Worm (Caenorhabditis elegans) whole organism, early embryonic: Measurements from ENCODE around the gene T26A5.2.

Source experiments
- aly-1 ChIP-seq: sonication (generic microtip); optimal IDR thresholded peaks from 2 replicates; lab custom pipeline; 2016; ENCODE audit warnings: missing genetic modification characterization, missing compliant biosample characterization
- ama-1 ChIP-seq: fragments of 150-350 bp; optimal IDR thresholded peaks from 2 replicates; lab custom pipeline; 2014
- ceh-13 ChIP-seq: fragments of 200-800 bp; sonication (Bioruptor generic); optimal IDR thresholded peaks from 2 replicates; lab custom pipeline; 2018; ENCODE audit warnings: mild to moderate bottlenecking, missing genetic modification characterization, missing compliant biosample characterization
- ets-7 ChIP-seq: sonication (generic microtip); optimal IDR thresholded peaks from 2 replicates; lab custom pipeline; 2016; ENCODE audit warnings: missing genotype, missing genetic modification characterization, missing compliant biosample characterization
- flt-1 ChIP-seq: fragments of 200-800 bp; sonication (Bioruptor generic); IDR thresholded peaks from 2 replicates; pipeline ENCODE4 v1.3.6; 2022; ENCODE audit warnings: missing genetic modification characterization, missing compliant biosample characterization

DNA sequence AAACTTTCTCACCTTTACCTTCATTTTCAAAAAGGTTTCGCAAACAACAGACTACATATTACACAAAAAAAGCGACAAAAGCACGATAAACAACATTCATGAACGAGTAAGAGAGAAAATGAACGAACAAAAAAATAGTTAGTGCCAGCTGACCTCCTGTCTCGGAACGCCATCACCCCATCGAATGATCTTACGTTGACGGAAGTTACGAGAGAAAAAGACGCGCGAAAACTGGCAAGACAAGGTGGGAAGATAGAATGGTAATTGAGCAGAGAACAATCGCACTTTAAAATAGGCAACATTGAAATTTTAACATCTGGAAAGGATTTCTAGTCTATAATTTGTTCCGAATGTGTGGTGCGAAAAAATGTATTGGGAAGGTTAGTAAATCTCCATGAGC lies 46.9 kb upstream of the T26A5.2 start:
- no peak for TF ChIP-seq aly-1 (tag; lab: Kevin White, UChicago)
- no peak for TF ChIP-seq flt-1 (GFP tag; lab: Robert Waterston, UW)
- no peak for TF ChIP-seq ama-1 (lab: Kevin White, UChicago)
- TF ChIP-seq ceh-13 (GFP tag; lab: Kevin White, UChicago) = no peak
- TF ChIP-seq ets-7 = no peak
